Fruit fly (Drosophila melanogaster): ENCODE measurements around the gene Cip4.

DNA sequence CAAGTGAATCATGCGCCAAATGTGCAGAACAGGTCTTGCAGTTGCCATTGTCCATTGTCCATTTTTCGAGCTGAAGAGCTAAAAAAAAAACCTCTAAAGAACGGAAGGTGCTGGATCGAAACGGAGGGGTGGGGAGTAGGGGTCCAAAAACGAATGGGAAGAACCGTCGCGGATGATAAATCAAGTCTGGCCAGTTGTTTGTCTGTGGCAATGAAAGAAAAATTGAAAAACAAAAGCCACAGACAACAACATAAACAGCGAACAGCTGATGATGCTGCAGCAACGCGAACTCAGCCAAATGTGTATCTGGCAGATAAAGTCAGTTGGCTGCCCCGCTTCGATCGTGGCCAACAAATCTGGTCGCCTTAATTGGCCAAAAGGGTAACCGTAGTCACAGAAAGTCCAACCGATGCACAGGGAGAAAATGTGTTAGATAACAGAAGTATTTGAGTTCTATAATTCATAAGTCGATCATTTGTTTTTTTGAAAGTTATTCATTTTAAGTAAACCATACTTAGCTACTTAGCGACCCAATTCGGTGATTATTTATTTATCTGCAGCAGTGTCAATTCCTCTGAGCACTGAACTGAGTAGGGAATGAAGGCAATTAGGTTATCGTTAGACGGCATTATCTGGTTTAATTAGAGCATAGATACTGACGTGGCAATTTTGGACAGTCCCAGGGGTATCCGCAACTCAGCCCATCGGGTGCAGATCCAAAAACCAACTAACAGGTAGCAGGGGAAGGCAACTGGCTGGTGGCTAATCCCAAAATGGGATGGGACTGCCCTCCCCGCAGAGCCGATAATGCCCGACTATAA lies 44.6 kb upstream of the Cip4 start:
- TF ChIP-seq topi (GFP tag; optimal IDR thresholded peaks at IDR 0.05), result no peak
- TF ChIP-seq Ets96B (tag; optimal IDR thresholded peaks at IDR 0.05), result no peak
- no peak for TF ChIP-seq CG6854 (GFP tag; optimal IDR thresholded peaks at IDR 0.05)
- TF ChIP-seq pdm3 (GFP tag; optimal IDR thresholded peaks at IDR 0.05), result no peak
- peak; percentile 3 for TF ChIP-seq Hr39 (GFP tag; optimal IDR thresholded peaks at IDR 0.05)
- no peak for TF ChIP-seq fkh (GFP tag; optimal IDR thresholded peaks at IDR 0.05)
- peak; percentile 24 for TF ChIP-seq CG10669 (GFP tag; optimal IDR thresholded peaks at IDR 0.05)
- TF ChIP-seq CG4318 (GFP tag; optimal IDR thresholded peaks at IDR 0.05), result no peak

Measured in whole organism, prepupa.